Worm (Caenorhabditis elegans) whole organism, L4/young adult: Measurements from ENCODE around the gene Y61A9LA.10.

Source experiments
- W03F9.2 ChIP-seq: fragments of 150-350 bp; optimal IDR thresholded peaks from 2 replicates; lab custom pipeline; 2014; ENCODE audit warnings: missing biosample characterization, missing genetic modification characterization
- him-1 ChIP-seq: sonication (generic microtip); optimal IDR thresholded peaks from 2 replicates; lab custom pipeline; 2016; ENCODE audit warnings: missing genotype, missing genetic modification reagents, missing genetic modification characterization, missing compliant biosample characterization

- TF ChIP-seq him-1 (tag; lab: Kevin White, UChicago): no peak
- TF ChIP-seq W03F9.2: peak; percentile 4
Observed at ce11 chrV:4640501-4641150, 25.0 kb upstream of the Y61A9LA.10 start.
